Worm (Caenorhabditis elegans): ENCODE results near the gene Y53F4B.25.

DNA sequence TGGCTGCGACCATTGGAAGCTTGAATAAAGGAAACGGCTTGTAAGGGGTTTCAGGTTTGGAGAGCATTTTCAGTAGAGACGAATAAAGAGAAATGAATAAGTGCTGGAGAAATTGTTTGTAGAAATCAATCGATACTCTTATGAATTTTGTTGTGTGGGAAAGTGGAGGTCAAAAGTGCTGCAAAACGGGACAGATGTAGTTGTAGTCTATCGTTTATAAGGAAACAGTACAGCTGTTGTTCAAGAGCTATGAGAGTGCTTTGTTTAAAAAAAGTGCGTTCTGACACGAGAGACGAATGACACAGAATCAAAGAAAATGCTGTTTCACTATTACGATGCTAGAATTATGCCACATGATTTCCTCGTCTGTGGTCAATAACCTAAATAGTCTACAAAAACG, 5.5 kb upstream of the Y53F4B.25 start, which contains the start of gene Y53F4B.62:
- TF ChIP-seq W03F9.2 (tag; optimal IDR thresholded peaks at IDR 0.05) = no peak
- TF ChIP-seq dao-5 (tag; optimal IDR thresholded peaks at IDR 0.05) = no peak
- TF ChIP-seq him-1 (tag; optimal IDR thresholded peaks at IDR 0.05) = no peak
